Fruit fly (Drosophila melanogaster): ENCODE results near the gene alpha4GT1.
A peak's percentile ranks its signal among the peaks of the same experiment; 100 is the strongest.

Gene alpha4GT1

DNA sequence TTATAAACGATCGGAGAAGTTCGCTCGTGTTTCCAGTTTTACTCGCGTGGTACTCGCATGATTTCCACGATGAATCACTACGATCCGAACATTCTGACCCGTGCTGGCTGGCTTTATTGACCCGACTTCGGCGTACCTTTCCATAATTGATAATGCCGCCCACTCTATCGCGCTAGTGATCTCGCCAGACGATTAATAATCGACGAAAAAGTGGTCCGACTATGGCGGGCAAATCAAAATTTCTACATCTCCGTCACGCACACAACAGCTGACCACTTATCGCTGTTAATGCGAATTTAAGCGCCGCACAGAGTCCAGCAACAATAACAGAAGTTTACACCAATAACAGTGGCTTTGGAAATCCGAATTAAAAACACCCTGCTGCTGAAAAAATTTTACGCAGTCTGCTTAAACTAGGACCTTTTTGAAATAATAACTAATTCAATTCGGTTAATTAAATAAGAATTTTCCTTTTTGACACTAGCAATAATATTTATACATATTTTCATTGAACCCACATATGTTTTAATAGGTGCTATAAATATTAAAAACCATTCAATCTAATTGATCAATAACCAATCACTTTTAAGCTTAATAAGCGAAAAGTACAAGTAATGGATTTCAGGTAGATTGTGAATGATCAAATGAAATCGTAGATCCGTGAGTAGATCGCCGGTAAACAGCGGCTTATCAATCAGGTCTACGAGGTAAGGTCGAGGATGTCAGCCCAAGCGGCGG lies 32.9 kb upstream of the alpha4GT1 start (continued):
- TF ChIP-seq CG8478 (optimal IDR thresholded peaks at IDR 0.05) = no peak
- no peak for TF ChIP-seq klu (GFP tag; IDR thresholded peaks at IDR 0.05)
- TF ChIP-seq tap (tag; optimal IDR thresholded peaks at IDR 0.05) = no peak
- no peak for TF ChIP-seq CG12744 (GFP tag; optimal IDR thresholded peaks at IDR 0.05)
- TF ChIP-seq mirr (GFP tag; optimal IDR thresholded peaks at IDR 0.05) = no peak
- peak; percentile 64 for TF ChIP-seq sug (tag; optimal IDR thresholded peaks at IDR 0.05)
- TF ChIP-seq Ets97D (GFP tag; optimal IDR thresholded peaks at IDR 0.05) = no peak
- no peak for TF ChIP-seq ssp (GFP tag; IDR thresholded peaks at IDR 0.05)
- TF ChIP-seq D (optimal IDR thresholded peaks at IDR 0.05) = no peak
- TF ChIP-seq D (GFP tag; optimal IDR thresholded peaks at IDR 0.05) = no peak
- TF ChIP-seq Awh (GFP tag; IDR thresholded peaks at IDR 0.05) = no peak
- peak; percentile 49 for TF ChIP-seq kay (GFP tag; optimal IDR thresholded peaks at IDR 0.05)
- no peak for TF ChIP-seq odd (GFP tag; optimal IDR thresholded peaks at IDR 0.05)
- peak; percentile 41 for TF ChIP-seq Deaf1 (tag; optimal IDR thresholded peaks at IDR 0.05)
- no peak for TF ChIP-seq abd-A (tag; optimal IDR thresholded peaks at IDR 0.05)
- TF ChIP-seq CG12659 (GFP tag; optimal IDR thresholded peaks at IDR 0.05) = no peak
- no peak for TF ChIP-seq TFAM (GFP tag; optimal IDR thresholded peaks at IDR 0.05)
- TF ChIP-seq CG16779 (GFP tag; IDR thresholded peaks at IDR 0.05) = no peak
- TF ChIP-seq cas (GFP tag; IDR thresholded peaks at IDR 0.05) = no peak
- no peak for TF ChIP-seq ken (GFP tag; IDR thresholded peaks at IDR 0.05)
- TF ChIP-seq stc (GFP tag; IDR thresholded peaks at IDR 0.05) = no peak
- TF ChIP-seq run (tag; optimal IDR thresholded peaks at IDR 0.05) = no peak
- TF ChIP-seq p53 (GFP tag; optimal IDR thresholded peaks at IDR 0.05) = no peak
- no peak for TF ChIP-seq Atf6 (GFP tag; IDR thresholded peaks at IDR 0.05)
- TF ChIP-seq CG11093 (GFP tag; IDR thresholded peaks at IDR 0.05) = 0 out of 3 replicates have a peak, but pooled peaks have one; percentile 9
- no peak for TF ChIP-seq CG12299 (tag; optimal IDR thresholded peaks at IDR 0.05)
- no peak for TF ChIP-seq E2f1 (GFP tag; IDR thresholded peaks at IDR 0.05)
- TF ChIP-seq hth (optimal IDR thresholded peaks at IDR 0.05) = no peak
- TF ChIP-seq Hsf (GFP tag; optimal IDR thresholded peaks at IDR 0.05) = peak; percentile 52
- no peak for TF ChIP-seq CG10431 (GFP tag; optimal IDR thresholded peaks at IDR 0.05)
- TF ChIP-seq fu2 (GFP tag; optimal IDR thresholded peaks at IDR 0.05) = no peak
- no peak for TF ChIP-seq Kr (GFP tag; optimal IDR thresholded peaks at IDR 0.05)
- TF ChIP-seq lbe (GFP tag; optimal IDR thresholded peaks at IDR 0.05) = peak; percentile 5
- TF ChIP-seq caup (GFP tag; optimal IDR thresholded peaks at IDR 0.05; ENCODE audit: severe bottlenecking) = no peak
- TF ChIP-seq en (GFP tag; optimal IDR thresholded peaks at IDR 0.05) = no peak
- no peak for TF ChIP-seq da (GFP tag; optimal IDR thresholded peaks at IDR 0.05)
- TF ChIP-seq CG2678 (tag; optimal IDR thresholded peaks at IDR 0.05) = peak; percentile 72
- TF ChIP-seq CG9609 (GFP tag; optimal IDR thresholded peaks at IDR 0.05) = no peak
- TF ChIP-seq sens (GFP tag) = peak; percentile 69
- TF ChIP-seq lab (GFP tag; optimal IDR thresholded peaks at IDR 0.05) = peak; percentile 51
- no peak for TF ChIP-seq CG13894 (tag; optimal IDR thresholded peaks at IDR 0.05)
- TF ChIP-seq CG10462 (GFP tag; optimal IDR thresholded peaks at IDR 0.05) = no peak
- no peak for TF ChIP-seq CG8388 (GFP tag; optimal IDR thresholded peaks at IDR 0.05)
- TF ChIP-seq CG33213 (GFP tag; optimal IDR thresholded peaks at IDR 0.05) = no peak
- TF ChIP-seq Antp (GFP tag; optimal IDR thresholded peaks at IDR 0.05) = peak; percentile 29
- TF ChIP-seq CG8359 (GFP tag; optimal IDR thresholded peaks at IDR 0.05; ENCODE audit: borderline replicate concordance) = no peak
- no peak for TF ChIP-seq Nf-YC (tag; optimal IDR thresholded peaks at IDR 0.05)
- TF ChIP-seq CG15696 (tag; optimal IDR thresholded peaks at IDR 0.05) = no peak
- peak; percentile 24; the same call in 1 of the 3 replicates for TF ChIP-seq CG11695 (GFP tag; IDR thresholded peaks at IDR 0.05)
- TF ChIP-seq CG3995 (GFP tag; optimal IDR thresholded peaks at IDR 0.05) = no peak
- no peak for TF ChIP-seq Rx (GFP tag; IDR thresholded peaks at IDR 0.05)
- TF ChIP-seq CG15073 (GFP tag; optimal IDR thresholded peaks at IDR 0.05) = no peak

All from whole organism, embryonic.